Worm (Caenorhabditis elegans): ENCODE data around the gene ldb-1.

ldb-1 gene

DNA sequence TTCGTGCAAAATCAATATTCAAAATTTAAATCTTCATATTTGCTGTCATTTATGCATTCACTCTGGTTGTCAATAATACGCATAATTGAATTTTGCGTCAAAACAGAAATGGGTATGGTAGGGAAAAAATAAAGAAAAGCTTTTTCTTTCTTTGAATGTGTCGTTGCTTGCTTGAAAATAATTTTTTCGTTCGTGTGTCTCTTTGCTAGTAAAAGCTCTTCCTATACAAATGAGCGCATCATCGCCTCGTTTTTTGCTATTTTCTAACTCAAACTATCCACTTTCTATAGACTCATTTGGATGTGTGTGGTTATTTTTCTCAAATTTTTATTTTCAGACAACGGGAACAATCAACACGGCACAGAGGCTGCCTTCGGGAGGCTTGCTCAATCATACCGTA lies at the start of gene ldb-1:
Gene ldb-1 (plus strand): TSS at position 301 of the 400 bp plus-strand sequence.
- no peak for TF ChIP-seq unc-62 (GFP tag; optimal IDR thresholded peaks at IDR 0.05)

DNA sequence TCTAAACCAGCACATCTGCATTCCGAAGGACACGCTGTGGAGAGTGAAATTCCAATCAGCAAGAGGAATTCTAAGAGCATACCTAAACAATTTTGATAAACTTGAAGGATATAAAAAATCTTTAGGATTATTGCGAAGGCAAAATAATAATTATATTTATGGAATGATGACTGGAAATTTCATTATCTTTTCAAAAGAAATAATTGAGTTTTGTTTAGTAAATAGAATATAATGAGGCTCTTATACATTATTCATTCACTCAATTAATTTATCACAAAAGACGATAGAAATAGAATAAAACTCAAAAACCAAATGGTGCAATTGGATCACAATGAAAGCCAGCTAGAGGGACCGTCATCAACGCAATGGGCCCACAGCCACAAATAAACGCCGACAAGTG lies 49.5 kb upstream of the ldb-1 start, which contains the start of gene pxn-2:
Gene pxn-2 (minus strand): TSS at position 101 of the 400 bp plus-strand sequence.
- TF ChIP-seq unc-62 (GFP tag; optimal IDR thresholded peaks at IDR 0.05) = no peak

DNA sequence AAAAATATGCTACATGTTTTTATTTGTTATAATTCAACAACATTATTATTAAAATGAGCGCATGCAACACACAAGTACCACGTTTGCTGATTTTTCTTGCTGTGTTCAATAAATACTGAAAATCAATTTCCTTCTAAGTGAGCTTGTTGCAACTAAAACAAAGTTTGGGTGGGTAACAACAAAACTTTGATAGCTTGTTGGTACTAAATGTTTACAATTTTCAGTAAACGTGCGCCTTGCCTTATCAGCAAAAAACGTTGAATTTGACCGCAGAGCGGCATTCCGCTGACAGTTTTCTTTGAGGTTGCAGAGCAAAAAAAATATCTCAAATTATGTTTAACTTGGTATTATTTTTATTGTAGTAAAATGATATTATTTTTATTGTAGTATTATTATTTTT lies 47.3 kb upstream of the ldb-1 start:
- no peak for TF ChIP-seq unc-62 (GFP tag; optimal IDR thresholded peaks at IDR 0.05)

DNA sequence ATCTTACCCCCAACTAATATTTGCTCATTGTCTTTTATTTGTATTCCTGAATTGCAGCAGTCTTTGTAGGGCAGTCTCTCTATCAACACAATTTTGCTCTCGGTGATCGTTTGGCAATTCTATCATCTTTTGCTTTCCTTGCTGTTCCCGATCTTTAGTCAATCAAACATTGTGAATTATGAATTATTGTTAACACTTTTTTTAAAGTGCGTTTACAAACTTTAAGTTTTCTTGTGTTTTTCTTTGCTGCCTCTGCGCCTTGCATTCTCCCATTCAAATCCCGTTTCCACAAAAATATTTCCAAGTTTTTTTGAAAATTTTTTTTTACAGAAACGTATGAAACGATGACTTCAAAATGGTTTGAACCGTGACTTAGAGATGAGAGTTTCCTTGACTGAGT lies 46.7 kb upstream of the ldb-1 start, which contains the start of gene ver-4:
Gene ver-4 (plus strand): TSS at position 301 of the 400 bp plus-strand sequence.
- no peak for TF ChIP-seq unc-62 (GFP tag; optimal IDR thresholded peaks at IDR 0.05)

DNA sequence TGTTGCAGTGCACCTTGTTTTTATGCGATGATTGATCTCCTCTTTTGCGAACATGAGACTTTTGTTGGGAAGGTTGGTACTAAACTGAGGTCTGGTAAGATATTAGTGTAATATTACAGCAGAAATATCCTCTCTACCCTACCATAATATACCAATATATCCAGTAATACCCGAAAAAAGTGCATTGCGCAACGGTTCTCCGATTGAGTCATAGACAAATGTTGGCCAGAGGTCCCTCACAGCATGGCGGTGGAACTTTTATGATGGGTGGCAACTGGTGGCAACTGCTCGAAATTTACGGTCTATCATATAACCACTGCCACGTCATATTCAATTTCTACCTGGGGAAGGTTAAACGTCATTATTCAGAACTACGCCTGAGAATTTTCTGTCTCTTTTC lies 39.4 kb upstream of the ldb-1 start:
- no peak for TF ChIP-seq unc-62 (GFP tag; optimal IDR thresholded peaks at IDR 0.05)

DNA sequence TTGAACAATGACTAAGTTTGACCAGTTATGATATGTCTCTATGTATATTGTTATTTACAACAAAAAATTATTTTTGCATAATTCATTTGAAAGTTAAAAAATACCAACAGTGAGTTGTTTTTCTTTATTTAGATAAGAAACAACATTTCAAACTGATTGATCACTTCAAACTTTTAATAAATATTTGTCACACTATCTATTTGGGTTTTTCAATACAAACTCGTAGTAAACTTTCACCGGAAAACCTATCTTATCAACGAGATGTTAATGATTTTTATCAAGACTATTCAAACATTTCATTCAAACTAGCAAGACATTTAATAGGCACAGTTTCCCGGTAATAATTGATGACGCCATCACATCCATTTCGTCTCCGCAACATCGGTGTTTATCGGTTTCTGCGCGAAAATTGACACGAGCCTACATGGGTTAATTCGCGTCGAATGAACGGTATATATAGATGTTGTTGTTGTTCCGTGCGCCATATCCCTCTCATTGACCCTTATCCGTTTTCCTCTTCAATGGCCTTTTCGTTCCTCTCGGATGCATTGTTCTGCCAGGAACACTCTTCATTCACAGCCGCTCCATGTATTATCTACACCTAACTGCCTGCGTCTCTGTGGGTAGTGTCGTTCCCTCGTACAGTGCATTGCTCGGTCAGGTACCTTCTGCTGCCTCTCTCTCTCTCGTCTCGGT lies 38.4 kb upstream of the ldb-1 start:
- no peak for TF ChIP-seq unc-62 (GFP tag; optimal IDR thresholded peaks at IDR 0.05)

DNA sequence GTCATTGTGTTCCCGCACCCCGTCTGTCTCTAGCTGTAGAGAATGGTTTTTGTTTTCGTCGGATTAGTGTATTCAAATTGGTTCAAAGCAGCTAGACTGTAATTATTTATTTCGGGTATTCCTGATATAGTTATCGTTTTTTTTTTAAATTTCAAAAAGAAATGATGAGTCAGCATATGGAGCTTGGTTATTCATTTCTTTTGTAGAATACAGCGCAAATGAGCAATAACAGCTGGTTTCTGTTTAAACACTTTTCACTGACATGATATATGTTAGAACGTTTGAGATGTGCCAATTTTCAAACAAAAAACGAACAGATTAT lies 37.9 kb upstream of the ldb-1 start:
- no peak for TF ChIP-seq unc-62 (GFP tag; optimal IDR thresholded peaks at IDR 0.05)

DNA sequence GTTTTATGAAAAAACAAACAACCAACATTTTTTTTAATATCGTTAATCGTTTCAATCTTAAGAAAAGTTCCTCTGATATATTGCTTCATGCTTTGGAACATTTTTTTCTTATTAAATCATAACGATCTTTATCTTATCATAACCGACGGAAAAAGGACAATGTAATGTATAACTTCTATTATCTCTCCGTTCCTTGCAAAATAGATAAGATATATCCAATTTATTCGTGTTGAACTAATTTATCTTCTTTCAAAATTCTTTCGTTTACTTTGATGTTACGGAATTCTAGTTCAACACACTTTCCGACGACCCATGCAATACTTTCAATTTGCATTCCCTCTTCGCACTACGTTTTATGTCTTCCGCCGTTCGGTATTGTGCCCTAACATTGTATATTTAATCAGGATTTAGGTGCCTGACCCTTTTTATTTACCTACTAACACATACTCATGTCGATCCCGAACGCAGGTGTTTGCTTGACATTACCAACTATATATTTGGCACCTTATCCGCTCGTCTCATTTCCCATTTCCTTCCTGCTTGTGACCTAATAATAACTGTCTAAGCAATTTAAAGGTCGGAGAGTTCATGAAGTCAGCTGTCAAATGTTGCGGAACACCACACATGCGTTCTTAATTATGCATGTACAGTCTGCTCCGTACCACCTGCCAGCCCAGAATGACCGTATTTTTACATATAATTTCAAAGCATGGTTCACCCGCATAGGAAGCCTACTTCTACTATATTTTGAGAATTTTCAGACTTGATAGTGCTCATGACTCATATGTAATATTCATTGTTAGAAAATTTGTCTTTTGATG lies 37.2 kb upstream of the ldb-1 start:
- TF ChIP-seq unc-62 (GFP tag; optimal IDR thresholded peaks at IDR 0.05) = no peak

DNA sequence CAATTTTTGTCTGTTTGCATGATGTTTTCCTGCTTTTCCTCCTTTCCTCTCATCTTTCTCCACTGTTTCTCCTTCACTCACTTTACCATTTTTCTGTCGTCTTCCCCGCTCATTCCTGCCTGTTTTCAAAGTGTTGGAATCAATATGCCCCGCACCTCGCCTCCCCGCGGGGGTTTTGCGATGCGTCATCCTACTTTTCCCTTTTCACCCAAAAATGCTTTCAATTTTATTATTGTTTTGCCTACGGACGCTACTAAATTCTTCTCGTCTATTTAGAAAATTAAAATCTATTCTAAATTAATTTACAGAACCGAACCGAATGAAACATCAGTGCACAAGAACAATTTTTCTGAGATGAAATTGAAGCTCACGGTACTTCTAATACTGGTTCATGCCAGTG lies 36.5 kb upstream of the ldb-1 start, which contains the start of gene ver-3:
Gene ver-3 (plus strand): TSS at position 301 of the 400 bp plus-strand sequence.
- no peak for TF ChIP-seq unc-62 (GFP tag; optimal IDR thresholded peaks at IDR 0.05)

DNA sequence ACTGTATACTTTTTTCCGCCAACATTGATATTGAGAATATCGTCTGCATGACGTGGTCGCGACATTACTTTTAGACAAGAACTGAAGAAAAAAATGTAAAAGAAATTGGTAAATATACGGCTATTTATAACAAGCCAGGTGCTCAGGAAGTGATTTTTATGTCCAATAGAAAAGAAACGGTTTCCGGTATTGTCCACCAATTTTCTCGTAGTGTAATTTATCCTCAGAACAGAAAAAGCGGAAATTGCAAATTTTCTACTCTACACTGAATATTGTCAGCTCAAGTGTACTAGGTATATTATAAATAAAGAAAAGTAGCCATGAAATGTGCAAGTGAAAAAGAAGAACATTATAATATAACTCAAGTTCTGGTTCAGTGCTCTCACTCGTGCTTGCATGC lies 29.5 kb upstream of the ldb-1 start, which contains the start of gene F59F3.6:
Gene F59F3.6 (minus strand): TSS at position 101 of the 400 bp plus-strand sequence.
- no peak for TF ChIP-seq unc-62 (GFP tag; optimal IDR thresholded peaks at IDR 0.05)

DNA sequence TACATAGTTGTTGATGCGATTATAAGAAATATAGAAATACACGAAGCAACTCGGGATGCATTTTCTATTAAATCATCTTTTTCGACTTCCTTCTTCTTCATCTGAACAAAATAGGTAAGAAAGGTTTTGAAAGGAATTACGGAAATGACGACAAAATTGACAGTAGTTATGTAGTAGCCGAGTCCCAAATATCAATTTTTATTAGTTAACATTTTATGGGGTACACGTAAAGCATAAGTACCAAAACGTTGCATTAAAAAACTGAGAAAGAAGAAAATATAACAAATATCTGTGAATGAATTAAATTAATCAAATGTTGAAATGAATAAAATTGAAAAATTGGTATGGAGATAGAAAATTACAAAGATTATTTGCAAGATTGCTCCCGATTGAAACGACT lies 27.0 kb upstream of the ldb-1 start, which contains the start of gene col-177:
Gene col-177 (minus strand): TSS at position 101 of the 400 bp plus-strand sequence.
- TF ChIP-seq unc-62 (GFP tag; optimal IDR thresholded peaks at IDR 0.05) = no peak

DNA sequence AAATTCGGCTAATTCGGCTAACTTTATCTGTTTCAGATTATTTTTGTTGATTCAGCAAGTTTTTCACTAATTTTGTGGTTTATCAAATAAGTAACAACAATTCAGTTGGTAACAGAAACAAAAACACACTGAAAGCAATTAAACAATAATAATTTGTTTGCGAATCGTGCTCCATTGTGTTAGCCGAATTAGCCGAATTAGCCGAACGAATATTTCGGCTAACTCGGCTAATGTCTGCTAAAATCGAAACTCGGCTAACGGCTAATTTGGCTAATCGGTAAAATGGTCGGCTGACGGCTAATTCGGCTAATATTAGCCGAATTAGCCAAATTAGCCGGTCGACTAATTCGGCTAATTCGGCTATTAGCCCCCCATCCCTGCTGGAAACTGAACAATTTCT lies 25.0 kb upstream of the ldb-1 start:
- no peak for TF ChIP-seq unc-62 (GFP tag; optimal IDR thresholded peaks at IDR 0.05)

DNA sequence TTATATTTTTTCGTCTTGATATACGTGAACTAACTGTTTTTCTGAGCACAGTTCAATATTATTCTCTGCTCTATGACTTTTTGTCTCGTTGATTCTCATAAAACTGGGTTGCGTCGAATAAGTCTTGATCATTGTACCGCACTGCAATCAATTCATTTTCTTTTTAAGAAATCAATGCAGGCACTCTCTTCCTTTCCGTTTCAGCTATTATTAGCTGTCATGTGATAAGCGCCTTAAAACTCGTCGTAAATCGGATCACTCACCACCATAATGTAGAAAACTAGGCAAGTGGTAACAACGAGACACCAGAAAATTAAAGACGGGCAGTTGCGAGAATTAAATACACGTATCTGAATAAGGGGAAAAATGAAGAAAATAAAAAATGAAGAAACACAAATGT lies 21.3 kb upstream of the ldb-1 start:
- no peak for TF ChIP-seq unc-62 (GFP tag; optimal IDR thresholded peaks at IDR 0.05)

DNA sequence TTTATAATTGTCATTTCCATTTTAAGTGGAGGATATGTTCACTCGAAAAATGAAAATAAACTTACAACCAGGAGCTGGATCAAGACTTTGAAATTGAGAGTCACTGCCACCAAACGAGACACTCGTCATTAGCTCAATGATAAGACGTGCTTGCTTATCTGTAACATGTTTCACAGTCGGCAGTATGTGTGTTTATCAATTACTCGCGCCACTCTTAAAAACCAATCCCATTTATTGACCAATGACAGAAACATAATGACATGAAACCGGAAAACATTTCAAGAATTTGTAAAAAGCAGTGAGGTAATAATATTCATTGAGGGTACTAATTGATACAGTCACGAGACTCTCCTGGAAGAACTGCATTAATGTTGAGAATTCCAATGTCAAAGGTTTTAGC lies 20.7 kb upstream of the ldb-1 start, which contains the start of gene del-5:
Gene del-5 (minus strand): TSS at position 130 of the 400 bp plus-strand sequence.
- no peak for TF ChIP-seq unc-62 (GFP tag; optimal IDR thresholded peaks at IDR 0.05)

DNA sequence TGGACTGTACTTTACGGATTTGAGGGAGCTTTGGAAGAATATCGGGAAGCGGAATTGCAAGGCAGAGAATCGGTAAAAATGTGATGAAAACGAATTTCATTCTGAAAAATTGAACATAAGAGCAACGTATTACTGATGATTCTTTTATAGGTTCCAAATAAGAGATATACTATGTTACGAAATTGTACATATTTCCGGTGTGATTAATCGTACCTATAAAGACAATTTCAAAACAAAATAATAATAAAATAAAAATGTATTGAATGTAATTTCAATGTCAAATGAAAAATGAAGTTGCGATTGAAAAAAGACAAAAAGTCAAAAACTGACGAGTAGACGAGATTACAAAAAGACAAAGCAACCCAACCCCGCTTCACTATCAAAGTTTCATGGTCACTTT lies 19.8 kb upstream of the ldb-1 start, which contains the start of gene ttr-31:
Gene ttr-31 (minus strand): TSS at position 101 of the 400 bp plus-strand sequence.
- TF ChIP-seq unc-62 (GFP tag; optimal IDR thresholded peaks at IDR 0.05) = no peak

DNA sequence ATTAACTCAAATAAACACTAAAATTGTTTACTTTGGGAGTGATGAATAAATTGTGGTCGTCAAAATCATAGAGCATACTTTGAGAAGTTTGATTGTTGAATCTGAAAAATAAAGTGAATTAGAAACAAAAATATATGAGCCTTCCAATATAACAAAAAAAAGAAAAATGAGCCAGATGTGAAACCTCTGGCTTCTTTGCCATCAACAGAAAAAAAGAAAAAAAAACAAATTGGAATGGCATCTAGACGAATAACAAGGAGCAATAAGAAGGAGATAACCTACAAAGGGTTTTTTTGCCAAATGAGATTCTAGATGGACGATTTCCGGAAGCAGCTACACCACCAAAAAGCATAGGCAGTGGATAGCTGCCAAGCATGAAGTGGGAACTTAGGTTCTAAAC lies 18.2 kb upstream of the ldb-1 start, which contains the start of gene F58A3.4:
Gene F58A3.4 (minus strand): TSS at position 101 of the 400 bp plus-strand sequence.
- no peak for TF ChIP-seq unc-62 (GFP tag; optimal IDR thresholded peaks at IDR 0.05)

Measured in whole organism, dauer.